Worm (Caenorhabditis elegans) whole organism, late embryonic: ENCODE measurements around the gene F23D12.2.

Source experiments
- C08G9.2 ChIP-seq: sonication (generic microtip); optimal IDR thresholded peaks from 2 replicates; lab custom pipeline; 2016; ENCODE audit warnings: mild to moderate bottlenecking, missing genetic modification characterization, moderate library complexity, missing compliant biosample characterization
- C38D4.7 ChIP-seq: fragments of 200-800 bp; sonication (Bioruptor generic); optimal IDR thresholded peaks from 2 replicates; lab custom pipeline; 2018; ENCODE audit warnings: mild to moderate bottlenecking, missing genetic modification characterization, moderate library complexity, missing compliant biosample characterization
- F13H6.1 ChIP-seq: sonication (generic microtip); optimal IDR thresholded peaks from 2 replicates; lab custom pipeline; 2016; ENCODE audit warnings: missing genetic modification characterization, missing compliant biosample characterization
- Y22D7AL.16 ChIP-seq: sonication (generic microtip); optimal IDR thresholded peaks from 2 replicates; lab custom pipeline; 2016; ENCODE audit warnings: missing genetic modification characterization, missing compliant biosample characterization
- ahr-1 ChIP-seq: sonication (generic microtip); optimal IDR thresholded peaks from 2 replicates; lab custom pipeline; 2016; ENCODE audit warnings: missing genetic modification characterization, missing compliant biosample characterization
- ama-1 ChIP-seq: fragments of 150-350 bp; optimal IDR thresholded peaks from 2 replicates; lab custom pipeline; 2014
- ceh-2 ChIP-seq: sonication (generic microtip); optimal IDR thresholded peaks from 2 replicates; lab custom pipeline; 2016; ENCODE audit warnings: missing genotype, missing genetic modification characterization, missing compliant biosample characterization
- ceh-24 ChIP-seq: sonication (generic microtip); optimal IDR thresholded peaks from 2 replicates; lab custom pipeline; 2016; ENCODE audit warnings: mild to moderate bottlenecking, missing genetic modification characterization, missing compliant biosample characterization
- ceh-6 ChIP-seq: fragments of 200-800 bp; sonication (Bioruptor generic); optimal IDR thresholded peaks from 2 replicates; lab custom pipeline; 2018; ENCODE audit warnings: mild to moderate bottlenecking, missing genetic modification characterization, missing compliant biosample characterization
- dmd-4 ChIP-seq: sonication (generic microtip); optimal IDR thresholded peaks from 2 replicates; lab custom pipeline; 2016; ENCODE audit warnings: borderline replicate concordance, missing genetic modification characterization, missing compliant biosample characterization
- dve-1 ChIP-seq: sonication (generic microtip); optimal IDR thresholded peaks from 2 replicates; lab custom pipeline; 2017; ENCODE audit warnings: antibody characterized with exemption, mild to moderate bottlenecking, missing genetic modification characterization, missing compliant biosample characterization
- ets-4 ChIP-seq: sonication (generic microtip); optimal IDR thresholded peaks from 2 replicates; lab custom pipeline; 2016; ENCODE audit warnings: missing genetic modification characterization, missing compliant biosample characterization
- eyg-1 ChIP-seq: sonication (generic microtip); optimal IDR thresholded peaks from 2 replicates; lab custom pipeline; 2016; ENCODE audit warnings: missing genotype, missing genetic modification characterization, missing compliant biosample characterization
- fax-1 ChIP-seq: sonication (generic microtip); optimal IDR thresholded peaks from 2 replicates; lab custom pipeline; 2016; ENCODE audit warnings: missing genotype, missing genetic modification characterization, missing compliant biosample characterization
- fkh-6 ChIP-seq: sonication (generic microtip); optimal IDR thresholded peaks from 2 replicates; lab custom pipeline; 2016; ENCODE audit warnings: missing genetic modification characterization, missing compliant biosample characterization
- gmeb-2 ChIP-seq: sonication (generic microtip); optimal IDR thresholded peaks from 2 replicates; lab custom pipeline; 2016; ENCODE audit warnings: missing genetic modification characterization, inconsistent platforms, missing compliant biosample characterization
- hlh-13 ChIP-seq: fragments of 200-800 bp; sonication (Bioruptor generic); optimal IDR thresholded peaks from 2 replicates; lab custom pipeline; 2018; ENCODE audit warnings: mild to moderate bottlenecking, missing genetic modification characterization, missing compliant biosample characterization
- lim-6 ChIP-seq: sonication (generic microtip); optimal IDR thresholded peaks from 2 replicates; lab custom pipeline; 2016; ENCODE audit warnings: missing genetic modification characterization, missing compliant biosample characterization
- mec-3 ChIP-seq: sonication (generic microtip); optimal IDR thresholded peaks from 2 replicates; lab custom pipeline; 2016; ENCODE audit warnings: borderline replicate concordance, missing genetic modification characterization, missing compliant biosample characterization
- nfya-1 ChIP-seq: sonication (generic microtip); optimal IDR thresholded peaks from 2 replicates; lab custom pipeline; 2017; ENCODE audit warnings: missing genetic modification characterization, mild to moderate bottlenecking, missing compliant biosample characterization, antibody characterized with exemption, moderate library complexity
- nhr-232 ChIP-seq: sonication (generic microtip); optimal IDR thresholded peaks from 2 replicates; lab custom pipeline; 2016; ENCODE audit warnings: missing genetic modification characterization, missing compliant biosample characterization
- npax-4 ChIP-seq: sonication (generic microtip); optimal IDR thresholded peaks from 2 replicates; lab custom pipeline; 2016; ENCODE audit warnings: missing genetic modification characterization, missing compliant biosample characterization
- pat-9 ChIP-seq: fragments of 200-800 bp; sonication (Bioruptor generic); optimal IDR thresholded peaks from 2 replicates; lab custom pipeline; 2018; ENCODE audit warnings: mild to moderate bottlenecking, missing genetic modification characterization, moderate library complexity, missing compliant biosample characterization
- pha-2 ChIP-seq: sonication (generic microtip); optimal IDR thresholded peaks from 2 replicates; lab custom pipeline; 2017; ENCODE audit warnings: mild to moderate bottlenecking, missing genetic modification characterization, missing compliant biosample characterization
- pqm-1 ChIP-seq: sonication (generic microtip); optimal IDR thresholded peaks from 2 replicates; lab custom pipeline; 2016; ENCODE audit warnings: missing genetic modification characterization, missing compliant biosample characterization
- sdc-2 ChIP-seq: sonication (generic microtip); optimal IDR thresholded peaks from 2 replicates; lab custom pipeline; 2016; ENCODE audit warnings: missing genotype, missing genetic modification characterization, missing compliant biosample characterization
- sox-4 ChIP-seq: sonication (generic microtip); optimal IDR thresholded peaks from 2 replicates; lab custom pipeline; 2017; ENCODE audit warnings: mild to moderate bottlenecking, missing genetic modification characterization, inconsistent platforms, missing compliant biosample characterization
- tbx-2 ChIP-seq: sonication (generic microtip); optimal IDR thresholded peaks from 2 replicates; lab custom pipeline; 2016; ENCODE audit warnings: missing genetic modification characterization, missing compliant biosample characterization
- tbx-7 ChIP-seq: sonication (generic microtip); optimal IDR thresholded peaks from 2 replicates; lab custom pipeline; 2016; ENCODE audit warnings: missing genotype, missing genetic modification characterization, missing compliant biosample characterization
- unc-3 ChIP-seq, 2 experiments: fragments of 200-800 bp in 1 of 2; sonication (Bioruptor generic) in 1 of 2; sonication (generic microtip) in 1 of 2; conservative IDR thresholded peaks in 1 of 2; optimal IDR thresholded peaks in 1 of 2; 2 replicates each; pipeline versions ENCODE4 v1.3.6 to Lab custom; 2016 to 2022; ENCODE audit warnings: missing compliant biosample characterization in 2 of 2, missing genetic modification characterization in 2 of 2, missing genetic modification reagents in 1 of 2
- unc-42 ChIP-seq: sonication (generic microtip); optimal IDR thresholded peaks from 2 replicates; lab custom pipeline; 2016; ENCODE audit warnings: missing genotype, missing genetic modification characterization, missing compliant biosample characterization
- unc-55 ChIP-seq: sonication (generic microtip); optimal IDR thresholded peaks from 2 replicates; lab custom pipeline; 2017; ENCODE audit warnings: missing biosample characterization, missing genetic modification reagents, missing genetic modification characterization
- unc-86 ChIP-seq: sonication (generic microtip); optimal IDR thresholded peaks from 2 replicates; lab custom pipeline; 2016; ENCODE audit warnings: missing genetic modification characterization, missing compliant biosample characterization
- zip-5 ChIP-seq: sonication (generic microtip); optimal IDR thresholded peaks from 2 replicates; lab custom pipeline; 2016; ENCODE audit warnings: missing genetic modification characterization, missing compliant biosample characterization

The F23D12.2 gene

ce11 chrX:14428052-14428451 is 6.7 kb upstream of the F23D12.2 start, which contains the start of gene F23D12.1:
Gene F23D12.1, minus strand, starts transcription at chrX:14428152.
- TF ChIP-seq ceh-24 (no peak), eyg-1 (tag; lab: Kevin White, UChicago) (no peak), unc-3 (GFP tag; conservative IDR thresholded peaks at IDR 0.05; lab: Robert Waterston, UW) (no peak), unc-3 (tag; optimal IDR thresholded peaks at IDR 0.05; lab: Kevin White, UChicago) (no peak)

- TF ChIP-seq pha-2 (tag; lab: Kevin White, UChicago) (no peak), npax-4 (tag; lab: Kevin White, UChicago) (no peak), tbx-7 (tag; lab: Kevin White, UChicago) (no peak), sox-4 (tag; lab: Kevin White, UChicago) (no peak), F13H6.1 (tag; lab: Kevin White, UChicago) (no peak), nhr-232 (tag; lab: Kevin White, UChicago) (no peak), dve-1 (tag; lab: Kevin White, UChicago) (no peak), fkh-6 (no peak), Y22D7AL.16 (tag; lab: Kevin White, UChicago) (no peak), C08G9.2 (tag; lab: Kevin White, UChicago) (no peak), ceh-2 (tag; lab: Kevin White, UChicago) (no peak), ahr-1 (no peak), C38D4.7 (no peak)
These were observed 3.3 kb upstream of the F23D12.2 start, which contains the start of gene F23D12.11 for ce11 chrX:14424673-14425072. Gene F23D12.11, minus strand, starts transcription at chrX:14424751.

- no peak for TF ChIP-seq gmeb-2 (tag; lab: Kevin White, UChicago)
- TF ChIP-seq tbx-2 (tag; lab: Kevin White, UChicago) = no peak
- no peak for TF ChIP-seq fax-1
- no peak for TF ChIP-seq unc-55 (GFP tag; lab: Kevin White, UChicago)
- no peak for TF ChIP-seq ets-4
These were observed 2.8 kb upstream of the F23D12.2 start for ce11 chrX:14424186-14424585.

ce11 chrX:14423105-14423504 is 1.7 kb upstream of the F23D12.2 start, which contains the start of gene fipr-3:
Gene fipr-3, plus strand, starts transcription at chrX:14423405.
- TF ChIP-seq unc-42 (tag; lab: Kevin White, UChicago) = no peak

ce11 chrX:14415641-14416040 is 5.7 kb downstream of the F23D12.2 start, which contains the start of gene F23D12.10:
Gene F23D12.10, minus strand, starts transcription at chrX:14415741.
- TF ChIP-seq pat-9 (tag; lab: Kevin White, UChicago) (no peak), hlh-13 (GFP tag; lab: Kevin White, UChicago) (no peak), pqm-1 (no peak), unc-42 (tag; lab: Kevin White, UChicago) (no peak), dmd-4 (no peak), nfya-1 (no peak), zip-5 (tag; lab: Kevin White, UChicago) (no peak), C08G9.2 (tag; lab: Kevin White, UChicago) (no peak), ahr-1 (no peak)

- TF ChIP-seq ceh-2 (tag; lab: Kevin White, UChicago) (no peak), pha-2 (tag; lab: Kevin White, UChicago) (no peak), fkh-6 (no peak), tbx-2 (tag; lab: Kevin White, UChicago) (no peak), lim-6 (tag; lab: Kevin White, UChicago) (no peak), sdc-2 (tag; lab: Kevin White, UChicago) (no peak), pqm-1 (no peak), ceh-6 (GFP tag; lab: Kevin White, UChicago) (no peak), gmeb-2 (tag; lab: Kevin White, UChicago) (no peak), unc-86 (tag; lab: Kevin White, UChicago) (no peak), mec-3 (tag; lab: Kevin White, UChicago) (no peak), ama-1 (lab: Kevin White, UChicago) (no peak)
- TF ChIP-seq, all 69 proteins: peak for 0
These were observed 8.6 kb downstream of the F23D12.2 start, which contains the start of gene fbxa-179 for ce11 chrX:14412774-14413173. Gene fbxa-179, minus strand, starts transcription at chrX:14412874.
